Worm (Caenorhabditis elegans) whole organism, L1 larva: Measurements from ENCODE around the gene srt-31.

ENCODE experiments used
- C04F5.9 ChIP-seq: sonication (generic microtip); optimal IDR thresholded peaks from 2 replicates; lab custom pipeline; 2016; ENCODE audit warnings: missing genetic modification characterization, missing compliant biosample characterization
- C34B4.2 ChIP-seq: sonication (generic microtip); optimal IDR thresholded peaks from 2 replicates; lab custom pipeline; 2017; ENCODE audit warnings: mild to moderate bottlenecking, missing genetic modification characterization, missing compliant biosample characterization
- F16B12.6 ChIP-seq: fragments of 150-350 bp; optimal IDR thresholded peaks from 2 replicates; lab custom pipeline; 2014; ENCODE audit warnings: missing biosample characterization, missing genetic modification characterization
- Y116A8C.19 ChIP-seq: sonication (generic microtip); optimal IDR thresholded peaks from 2 replicates; lab custom pipeline; 2016; ENCODE audit warnings: missing compliant biosample characterization, missing genetic modification characterization, borderline replicate concordance
- aha-1 ChIP-seq: fragments of 150-350 bp; optimal IDR thresholded peaks from 2 replicates; lab custom pipeline; 2014; ENCODE audit warnings: missing biosample characterization, missing genetic modification characterization
- blmp-1 ChIP-seq: fragments of 150-350 bp; optimal IDR thresholded peaks from 2 replicates; lab custom pipeline; 2014; ENCODE audit warnings: missing biosample characterization, missing genetic modification characterization
- ceh-8 ChIP-seq: fragments of 200-800 bp; sonication (Bioruptor generic); optimal IDR thresholded peaks from 2 replicates; lab custom pipeline; 2018; ENCODE audit warnings: mild to moderate bottlenecking, missing genetic modification characterization, moderate library complexity, missing compliant biosample characterization
- ceh-82 ChIP-seq, 3 experiments: fragments of 150-350 bp in 1 of 3; sonication (generic microtip) in 2 of 3; optimal IDR thresholded peaks; 2 replicates each; lab custom pipeline; 2014 to 2017; ENCODE audit warnings: missing biosample characterization in 3 of 3, missing genetic modification characterization in 3 of 3
- ces-1 ChIP-seq: fragments of 150-350 bp; optimal IDR thresholded peaks from 2 replicates; lab custom pipeline; 2014; ENCODE audit warnings: missing biosample characterization, missing genetic modification reagents, missing genetic modification characterization
- dpl-1 ChIP-seq, 3 experiments: fragments of 150-350 bp in 2 of 3; sonication (generic microtip) in 1 of 3; optimal IDR thresholded peaks; 2 replicates each; lab custom pipeline; 2014 to 2017; ENCODE audit warnings: missing biosample characterization in 3 of 3, missing genetic modification characterization in 3 of 3, missing genetic modification reagents in 3 of 3
- efl-1 ChIP-seq, 4 experiments: fragments of 150-350 bp; optimal IDR thresholded peaks in 3 of 4; peaks in 1 of 4; 1 replicate in 1 of 4; 2 replicates in 3 of 4; lab custom pipeline; 2014; ENCODE audit warnings: missing biosample characterization in 2 of 4, missing genetic modification characterization in 2 of 4, missing genetic modification reagents in 2 of 4
- efl-3 ChIP-seq: fragments of 200-800 bp; sonication (Bioruptor generic); optimal IDR thresholded peaks from 2 replicates; lab custom pipeline; 2018; ENCODE audit warnings: mild to moderate bottlenecking, missing genetic modification characterization, missing compliant biosample characterization
- egl-13 ChIP-seq: sonication (generic microtip); optimal IDR thresholded peaks from 2 replicates; lab custom pipeline; 2016; ENCODE audit warnings: missing genotype, missing genetic modification reagents, missing genetic modification characterization, missing compliant biosample characterization
- elt-2 ChIP-seq: sonication (generic microtip); optimal IDR thresholded peaks from 2 replicates; lab custom pipeline; 2016; ENCODE audit warnings: missing genetic modification characterization, mild to moderate bottlenecking, inconsistent platforms, missing compliant biosample characterization, missing genetic modification reagents
- fos-1 ChIP-seq: fragments of 150-350 bp; optimal IDR thresholded peaks from 2 replicates; lab custom pipeline; 2014; ENCODE audit warnings: missing biosample characterization, missing genetic modification characterization
- hlh-4 ChIP-seq: sonication (generic microtip); optimal IDR thresholded peaks from 2 replicates; lab custom pipeline; 2016; ENCODE audit warnings: mild to moderate bottlenecking, missing genetic modification characterization, missing compliant biosample characterization
- hpl-2 ChIP-seq: fragments of 150-350 bp; optimal IDR thresholded peaks from 2 replicates; lab custom pipeline; 2014; ENCODE audit warnings: missing biosample characterization, missing genetic modification reagents, missing genetic modification characterization
- isw-1 ChIP-seq: fragments of 200-800 bp; sonication (Bioruptor generic); IDR thresholded peaks from 2 replicates; pipeline ENCODE4 v1.3.6; 2022; ENCODE audit warnings: missing genetic modification characterization, missing compliant biosample characterization
- jun-1 ChIP-seq: fragments of 150-350 bp; optimal IDR thresholded peaks from 2 replicates; lab custom pipeline; 2014; ENCODE audit warnings: missing biosample characterization, missing genetic modification reagents, missing genetic modification characterization
- lin-35 ChIP-seq, 2 experiments: fragments of 150-350 bp; optimal IDR thresholded peaks; 2 replicates each; lab custom pipeline; 2014; ENCODE audit warnings: missing biosample characterization in 2 of 2, missing genetic modification characterization in 2 of 2, missing genetic modification reagents in 2 of 2
- lir-3 ChIP-seq: sonication (generic microtip); optimal IDR thresholded peaks from 2 replicates; lab custom pipeline; 2016; ENCODE audit warnings: mild to moderate bottlenecking, missing genetic modification characterization, moderate library complexity, missing compliant biosample characterization; ENCODE audit not compliant: poor library complexity
- lsy-2 ChIP-seq, 2 experiments: fragments of 150-350 bp; optimal IDR thresholded peaks; 2 replicates each; lab custom pipeline; 2014; ENCODE audit warnings: missing biosample characterization in 2 of 2, missing genetic modification characterization in 2 of 2
- mab-9 ChIP-seq: fragments of 200-800 bp; sonication (Bioruptor generic); IDR thresholded peaks from 2 replicates; pipeline ENCODE4 v1.3.6; 2022; ENCODE audit warnings: missing genetic modification reagents, missing genetic modification characterization, missing compliant biosample characterization
- mdl-1 ChIP-seq, 2 experiments: fragments of 150-350 bp; optimal IDR thresholded peaks; 2 replicates each; lab custom pipeline; 2014 to 2017; ENCODE audit warnings: missing biosample characterization in 2 of 2, missing genetic modification characterization in 2 of 2, inconsistent platforms in 1 of 2
- mep-1 ChIP-seq: fragments of 150-350 bp; optimal IDR thresholded peaks from 2 replicates; lab custom pipeline; 2014; ENCODE audit warnings: missing biosample characterization, missing genetic modification characterization
- nhr-12 ChIP-seq: sonication (generic microtip); optimal IDR thresholded peaks from 2 replicates; lab custom pipeline; 2017; ENCODE audit warnings: missing biosample characterization, missing genetic modification characterization
- nhr-237 ChIP-seq: fragments of 150-350 bp; optimal IDR thresholded peaks from 2 replicates; lab custom pipeline; 2014; ENCODE audit warnings: missing biosample characterization, missing genetic modification characterization
- nhr-84 ChIP-seq: sonication (generic microtip); optimal IDR thresholded peaks from 2 replicates; lab custom pipeline; 2017; ENCODE audit warnings: missing biosample characterization, missing genetic modification characterization
- nhr-85 ChIP-seq: sonication (generic microtip); peaks from one replicate; lab custom pipeline; 2016; ENCODE audit warnings: missing genetic modification characterization, inconsistent platforms, missing compliant biosample characterization
- nhr-90 ChIP-seq: sonication (generic microtip); optimal IDR thresholded peaks from 2 replicates; lab custom pipeline; 2016; ENCODE audit warnings: mild to moderate bottlenecking, missing genetic modification characterization, missing compliant biosample characterization; ENCODE audit not compliant: poor library complexity
- pag-3 ChIP-seq: sonication (generic microtip); optimal IDR thresholded peaks from 2 replicates; lab custom pipeline; 2017; ENCODE audit warnings: missing genetic modification characterization, mild to moderate bottlenecking, missing compliant biosample characterization, antibody characterized with exemption, borderline replicate concordance; ENCODE audit not compliant: insufficient read depth
- pqm-1 ChIP-seq: sonication (generic microtip); optimal IDR thresholded peaks from 3 replicates; lab custom pipeline; 2017; ENCODE audit warnings: missing biosample characterization, missing genetic modification characterization
- snpc-4 ChIP-seq: fragments of 150-350 bp; optimal IDR thresholded peaks from 2 replicates; lab custom pipeline; 2014; ENCODE audit warnings: missing biosample characterization, missing genetic modification characterization
- snu-23 ChIP-seq: sonication (generic microtip); optimal IDR thresholded peaks from 2 replicates; lab custom pipeline; 2016; ENCODE audit warnings: missing genetic modification characterization, missing compliant biosample characterization
- sox-4 ChIP-seq: sonication (generic microtip); optimal IDR thresholded peaks from 2 replicates; lab custom pipeline; 2016; ENCODE audit warnings: missing genetic modification characterization, missing compliant biosample characterization
- sup-37 ChIP-seq: fragments of 200-800 bp; sonication (Bioruptor generic); optimal IDR thresholded peaks from 2 replicates; lab custom pipeline; 2018; ENCODE audit warnings: mild to moderate bottlenecking, missing genetic modification characterization, missing compliant biosample characterization
- tbx-2 ChIP-seq: sonication (generic microtip); optimal IDR thresholded peaks from 2 replicates; lab custom pipeline; 2016; ENCODE audit warnings: missing genetic modification characterization, missing compliant biosample characterization
- unc-130 ChIP-seq: fragments of 150-350 bp; optimal IDR thresholded peaks from 2 replicates; lab custom pipeline; 2017; ENCODE audit warnings: missing biosample characterization, missing genetic modification characterization, inconsistent platforms
- xbp-1 ChIP-seq: sonication (generic microtip); optimal IDR thresholded peaks from 2 replicates; lab custom pipeline; 2016; ENCODE audit warnings: missing genetic modification characterization, missing compliant biosample characterization
- ztf-11 ChIP-seq, 2 experiments: sonication (generic microtip); optimal IDR thresholded peaks; 2 replicates each; lab custom pipeline; 2016 to 2017; ENCODE audit warnings: missing genetic modification characterization in 2 of 2, missing biosample characterization in 1 of 2, missing compliant biosample characterization in 1 of 2

The srt-31 gene

DNA sequence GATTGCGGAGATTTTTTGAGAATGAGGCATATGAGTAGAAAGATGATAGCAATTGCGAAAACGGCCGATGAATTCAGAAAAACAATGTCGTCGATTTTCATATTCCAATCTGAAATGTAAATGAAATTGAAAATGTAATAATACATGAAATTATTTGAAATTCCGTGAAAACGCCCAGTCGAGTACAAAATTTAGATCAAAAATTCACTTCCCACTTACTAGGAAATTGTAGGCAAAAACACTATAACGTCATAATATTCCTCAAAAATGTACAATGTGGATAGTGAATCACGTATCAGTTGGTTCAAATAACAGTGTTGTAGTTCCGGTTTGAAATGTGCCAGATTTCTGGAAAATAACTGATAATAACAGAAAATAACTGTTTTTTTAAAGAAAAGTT is 28.5 kb downstream of the srt-31 start, which contains the start of gene str-256:
str-256 (minus strand) TSS at position 101 of the 400 bp plus-strand sequence.
- no peak for TF ChIP-seq aha-1 (tag; lab: Kevin White, UChicago)
- TF ChIP-seq ceh-8 (GFP tag; lab: Kevin White, UChicago), result no peak
- no peak for TF ChIP-seq mdl-1 (tag; optimal IDR thresholded peaks at IDR 0.05; lab: Kevin White, UChicago)
- no peak for TF ChIP-seq mep-1 (tag; lab: Kevin White, UChicago)
- no peak for TF ChIP-seq dpl-1 (GFP tag; optimal IDR thresholded peaks at IDR 0.05; lab: Kevin White, UChicago)
- no peak for TF ChIP-seq efl-3 (GFP tag; lab: Kevin White, UChicago)
- no peak for TF ChIP-seq blmp-1 (tag; lab: Kevin White, UChicago)
- no peak for TF ChIP-seq isw-1 (GFP tag; lab: Robert Waterston, UW)

DNA sequence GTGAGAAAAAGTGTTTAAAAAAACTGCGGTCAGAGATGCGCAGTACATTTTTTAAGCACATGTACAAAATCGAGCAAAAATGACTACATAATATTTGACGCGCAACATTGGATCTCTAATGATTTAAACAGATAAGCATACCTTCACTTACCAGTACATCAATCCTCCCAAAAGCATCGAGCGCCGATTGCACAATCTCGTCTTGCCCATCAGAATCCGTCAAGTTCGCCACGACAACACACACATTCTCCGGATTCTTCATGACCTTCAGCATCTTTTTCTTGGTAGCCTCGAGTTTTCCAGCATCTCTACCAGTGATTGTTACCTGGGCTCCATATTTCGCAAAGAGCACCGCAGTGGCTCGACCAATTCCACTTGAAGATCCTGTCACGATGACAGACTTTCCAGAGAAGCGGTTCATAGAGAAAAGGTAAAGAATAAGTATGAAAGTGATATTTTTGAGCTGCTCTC is 30.1 kb downstream of the srt-31 start, which contains the start of gene T01G6.10:
T01G6.10 (minus strand) TSS at position 421 of the 471 bp plus-strand sequence.
- TF ChIP-seq xbp-1 (tag; lab: Kevin White, UChicago) (no peak), nhr-85 (tag; lab: Kevin White, UChicago) (no peak), ceh-82 (tag; optimal IDR thresholded peaks at IDR 0.05; lab: Kevin White, UChicago) (no peak), mab-9 (GFP tag; lab: Robert Waterston, UW) (no peak), snu-23 (no peak), nhr-84 (no peak), lir-3 (tag; lab: Kevin White, UChicago) (no peak), elt-2 (tag; lab: Kevin White, UChicago) (no peak), C34B4.2 (tag; lab: Kevin White, UChicago) (no peak), hlh-4 (tag; lab: Kevin White, UChicago) (no peak), ztf-11 (tag; optimal IDR thresholded peaks at IDR 0.05; lab: Kevin White, UChicago) (no peak), pqm-1 (tag; lab: Kevin White, UChicago) (no peak), ces-1 (no peak), sox-4 (tag; lab: Kevin White, UChicago) (no peak), jun-1 (tag; lab: Kevin White, UChicago) (no peak), efl-1 (optimal IDR thresholded peaks at IDR 0.05; lab: Kevin White, UChicago) (no peak), efl-1 (GFP tag; optimal IDR thresholded peaks at IDR 0.05 in 1 of 2; lab: Kevin White, UChicago) (no peak), fos-1 (tag; lab: Kevin White, UChicago) (no peak), tbx-2 (tag; lab: Kevin White, UChicago) (no peak), hpl-2 (GFP tag; lab: Kevin White, UChicago) (no peak), ceh-8 (GFP tag; lab: Kevin White, UChicago) (no peak)

DNA sequence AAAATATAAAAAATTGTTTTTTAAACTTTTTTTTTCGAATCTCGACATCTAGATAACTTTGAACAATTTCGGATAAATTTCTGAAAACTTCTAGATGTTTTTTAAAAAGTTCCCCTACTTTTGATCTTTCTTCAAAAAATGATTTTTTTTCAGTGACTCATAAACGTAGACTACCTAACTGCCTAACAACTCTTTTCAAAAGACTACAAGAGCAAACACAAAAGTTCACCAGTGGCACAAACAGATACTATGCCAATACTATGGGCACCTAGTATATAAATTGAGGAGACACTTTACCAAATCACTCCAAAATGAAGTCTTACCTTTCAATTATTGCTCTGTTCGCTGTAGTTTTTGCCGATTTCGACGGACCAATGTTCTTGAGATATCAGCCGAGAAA is 31.0 kb downstream of the srt-31 start, which contains the start of gene srlf-35:
srlf-35 (plus strand) TSS at position 301 of the 400 bp plus-strand sequence.
- TF ChIP-seq pqm-1 (tag; lab: Kevin White, UChicago), result no peak
- TF ChIP-seq lin-35 (GFP tag; optimal IDR thresholded peaks at IDR 0.05; lab: Kevin White, UChicago), result no peak
- TF ChIP-seq pag-3, result no peak
- TF ChIP-seq F16B12.6 (tag; lab: Kevin White, UChicago), result no peak
- TF ChIP-seq lsy-2 (tag; optimal IDR thresholded peaks at IDR 0.05; lab: Kevin White, UChicago), result no peak
- TF ChIP-seq C04F5.9, result no peak
- TF ChIP-seq ceh-82 (tag; optimal IDR thresholded peaks at IDR 0.05; lab: Kevin White, UChicago), result no peak
- TF ChIP-seq nhr-12, result no peak
- TF ChIP-seq hlh-4 (tag; lab: Kevin White, UChicago), result no peak
- TF ChIP-seq sup-37 (GFP tag; lab: Kevin White, UChicago), result no peak
- no peak for TF ChIP-seq nhr-90 (tag; lab: Kevin White, UChicago)
- TF ChIP-seq egl-13, result no peak

DNA sequence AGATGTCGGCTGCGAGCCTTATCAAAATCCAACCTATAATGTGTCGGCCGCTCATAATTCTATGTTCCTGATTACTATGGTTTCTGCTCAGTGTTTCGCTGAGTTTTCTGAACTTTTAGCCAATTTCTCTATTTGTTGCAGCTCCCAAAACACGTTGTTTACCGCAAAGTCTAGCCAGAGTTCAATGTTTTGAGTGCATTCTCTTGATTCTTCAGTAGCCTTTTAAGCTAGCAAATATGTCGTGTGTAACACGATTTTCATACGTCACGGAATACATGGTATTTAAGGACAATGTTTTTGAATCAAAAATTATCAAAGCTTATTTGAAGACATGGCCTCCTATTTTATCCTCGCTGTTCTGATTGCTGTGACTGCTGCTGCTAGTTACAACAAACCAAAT is 32.5 kb downstream of the srt-31 start, which contains the start of gene srlf-19:
srlf-19 (plus strand) TSS at position 301 of the 400 bp plus-strand sequence.
- TF ChIP-seq unc-130 (tag; lab: Kevin White, UChicago) (no peak), C34B4.2 (tag; lab: Kevin White, UChicago) (no peak), nhr-237 (no peak), egl-13 (no peak), snpc-4 (tag; lab: Kevin White, UChicago) (no peak), Y116A8C.19 (tag; lab: Kevin White, UChicago) (no peak)
